Worm (Caenorhabditis elegans) whole organism, L1 larva: ENCODE measurements around the gene F46B6.2.
A peak's percentile ranks its signal among the peaks of the same experiment; 100 is the strongest.

Experiments
- C04F5.9 ChIP-seq: sonication (generic microtip); optimal IDR thresholded peaks from 2 replicates; lab custom pipeline; 2016; ENCODE audit warnings: missing genetic modification characterization, missing compliant biosample characterization
- C16A3.4 ChIP-seq: fragments of 150-350 bp; optimal IDR thresholded peaks from 2 replicates; lab custom pipeline; 2014; ENCODE audit warnings: missing biosample characterization, missing genetic modification characterization
- F16B12.6 ChIP-seq: fragments of 150-350 bp; optimal IDR thresholded peaks from 2 replicates; lab custom pipeline; 2014; ENCODE audit warnings: missing biosample characterization, missing genetic modification characterization
- Y116A8C.19 ChIP-seq: sonication (generic microtip); optimal IDR thresholded peaks from 2 replicates; lab custom pipeline; 2016; ENCODE audit warnings: missing compliant biosample characterization, missing genetic modification characterization, borderline replicate concordance
- aha-1 ChIP-seq: fragments of 150-350 bp; optimal IDR thresholded peaks from 2 replicates; lab custom pipeline; 2014; ENCODE audit warnings: missing biosample characterization, missing genetic modification characterization
- aly-2 ChIP-seq: fragments of 150-350 bp; optimal IDR thresholded peaks from 2 replicates; lab custom pipeline; 2014; ENCODE audit warnings: missing biosample characterization, missing genetic modification characterization
- ceh-63 ChIP-seq: fragments of 200-800 bp; sonication (Bioruptor generic); optimal IDR thresholded peaks from 2 replicates; lab custom pipeline; 2018; ENCODE audit warnings: mild to moderate bottlenecking, missing genetic modification characterization, missing compliant biosample characterization
- ceh-88 ChIP-seq: fragments of 200-800 bp; sonication (Bioruptor generic); IDR thresholded peaks from 2 replicates; pipeline ENCODE4 v1.3.6; 2022; ENCODE audit warnings: missing genetic modification characterization, missing compliant biosample characterization
- dsc-1 ChIP-seq: sonication (generic microtip); optimal IDR thresholded peaks from 2 replicates; lab custom pipeline; 2016; ENCODE audit warnings: mild to moderate bottlenecking, missing genetic modification characterization, missing compliant biosample characterization
- efl-1 ChIP-seq, 4 experiments: fragments of 150-350 bp; optimal IDR thresholded peaks in 3 of 4; peaks in 1 of 4; 1 replicate in 1 of 4; 2 replicates in 3 of 4; lab custom pipeline; 2014; ENCODE audit warnings: missing biosample characterization in 2 of 4, missing genetic modification characterization in 2 of 4, missing genetic modification reagents in 2 of 4
- efl-3 ChIP-seq: fragments of 200-800 bp; sonication (Bioruptor generic); optimal IDR thresholded peaks from 2 replicates; lab custom pipeline; 2018; ENCODE audit warnings: mild to moderate bottlenecking, missing genetic modification characterization, missing compliant biosample characterization
- egl-13 ChIP-seq: sonication (generic microtip); optimal IDR thresholded peaks from 2 replicates; lab custom pipeline; 2016; ENCODE audit warnings: missing genotype, missing genetic modification reagents, missing genetic modification characterization, missing compliant biosample characterization
- elt-2 ChIP-seq: sonication (generic microtip); optimal IDR thresholded peaks from 2 replicates; lab custom pipeline; 2016; ENCODE audit warnings: missing genetic modification characterization, mild to moderate bottlenecking, inconsistent platforms, missing compliant biosample characterization, missing genetic modification reagents
- ets-5 ChIP-seq: fragments of 200-800 bp; sonication (Bioruptor generic); IDR thresholded peaks from 2 replicates; pipeline ENCODE4 v1.3.6; 2022; ENCODE audit warnings: missing genetic modification characterization, missing compliant biosample characterization
- fkh-8 ChIP-seq: sonication (generic microtip); optimal IDR thresholded peaks from 2 replicates; lab custom pipeline; 2016; ENCODE audit warnings: mild to moderate bottlenecking, missing genetic modification characterization, missing compliant biosample characterization
- fos-1 ChIP-seq: fragments of 150-350 bp; optimal IDR thresholded peaks from 2 replicates; lab custom pipeline; 2014; ENCODE audit warnings: missing biosample characterization, missing genetic modification characterization
- grh-1 ChIP-seq: fragments of 200-800 bp; sonication (Bioruptor generic); IDR thresholded peaks from 2 replicates; pipeline ENCODE4 v1.3.6; 2022; ENCODE audit warnings: missing genetic modification reagents, missing genetic modification characterization, missing compliant biosample characterization
- hlh-17 ChIP-seq: fragments of 200-800 bp; sonication (Bioruptor generic); optimal IDR thresholded peaks from 2 replicates; lab custom pipeline; 2018; ENCODE audit warnings: missing genetic modification characterization, mild to moderate bottlenecking, missing compliant biosample characterization, moderate library complexity, borderline replicate concordance
- irx-1 ChIP-seq: sonication (generic microtip); optimal IDR thresholded peaks from 2 replicates; lab custom pipeline; 2016; ENCODE audit warnings: missing genetic modification characterization, missing compliant biosample characterization
- isw-1 ChIP-seq: fragments of 200-800 bp; sonication (Bioruptor generic); IDR thresholded peaks from 2 replicates; pipeline ENCODE4 v1.3.6; 2022; ENCODE audit warnings: missing genetic modification characterization, missing compliant biosample characterization
- jun-1 ChIP-seq: fragments of 150-350 bp; optimal IDR thresholded peaks from 2 replicates; lab custom pipeline; 2014; ENCODE audit warnings: missing biosample characterization, missing genetic modification reagents, missing genetic modification characterization
- lin-15B ChIP-seq: fragments of 150-350 bp; sonication (generic microtip); optimal IDR thresholded peaks from 3 replicates; lab custom pipeline; 2014; ENCODE audit warnings: missing biosample characterization, missing genetic modification characterization
- lin-35 ChIP-seq, 2 experiments: fragments of 150-350 bp; optimal IDR thresholded peaks; 2 replicates each; lab custom pipeline; 2014; ENCODE audit warnings: missing biosample characterization in 2 of 2, missing genetic modification characterization in 2 of 2, missing genetic modification reagents in 2 of 2
- lin-39 ChIP-seq: fragments of 150-350 bp; optimal IDR thresholded peaks from 2 replicates; lab custom pipeline; 2014; ENCODE audit warnings: missing biosample characterization, missing genetic modification reagents, missing genetic modification characterization
- lir-3 ChIP-seq: sonication (generic microtip); optimal IDR thresholded peaks from 2 replicates; lab custom pipeline; 2016; ENCODE audit warnings: mild to moderate bottlenecking, missing genetic modification characterization, moderate library complexity, missing compliant biosample characterization; ENCODE audit not compliant: poor library complexity
- lsy-2 ChIP-seq, 2 experiments: fragments of 150-350 bp; optimal IDR thresholded peaks; 2 replicates each; lab custom pipeline; 2014; ENCODE audit warnings: missing biosample characterization in 2 of 2, missing genetic modification characterization in 2 of 2
- mab-9 ChIP-seq: fragments of 200-800 bp; sonication (Bioruptor generic); IDR thresholded peaks from 2 replicates; pipeline ENCODE4 v1.3.6; 2022; ENCODE audit warnings: missing genetic modification reagents, missing genetic modification characterization, missing compliant biosample characterization
- mef-2 ChIP-seq: fragments of 150-350 bp; optimal IDR thresholded peaks from 2 replicates; lab custom pipeline; 2014; ENCODE audit warnings: missing biosample characterization, missing genetic modification characterization
- mep-1 ChIP-seq: fragments of 150-350 bp; optimal IDR thresholded peaks from 2 replicates; lab custom pipeline; 2014; ENCODE audit warnings: missing biosample characterization, missing genetic modification characterization
- nhr-12 ChIP-seq: sonication (generic microtip); optimal IDR thresholded peaks from 2 replicates; lab custom pipeline; 2017; ENCODE audit warnings: missing biosample characterization, missing genetic modification characterization
- nhr-19 ChIP-seq: fragments of 200-800 bp; sonication (Bioruptor generic); conservative IDR thresholded peaks from 2 replicates; pipeline ENCODE4 v1.3.6; 2022; ENCODE audit warnings: missing genetic modification characterization, missing compliant biosample characterization
- nhr-237 ChIP-seq: fragments of 150-350 bp; optimal IDR thresholded peaks from 2 replicates; lab custom pipeline; 2014; ENCODE audit warnings: missing biosample characterization, missing genetic modification characterization
- nhr-28 ChIP-seq: fragments of 150-350 bp; optimal IDR thresholded peaks from 2 replicates; lab custom pipeline; 2014; ENCODE audit warnings: missing biosample characterization, missing genetic modification characterization
- nhr-47 ChIP-seq: sonication (generic microtip); optimal IDR thresholded peaks from 2 replicates; lab custom pipeline; 2016; ENCODE audit warnings: mild to moderate bottlenecking, missing genetic modification characterization, moderate library complexity, missing compliant biosample characterization
- nhr-71 ChIP-seq: sonication (generic microtip); optimal IDR thresholded peaks from 2 replicates; lab custom pipeline; 2016; ENCODE audit warnings: mild to moderate bottlenecking, missing genetic modification characterization, moderate library complexity, missing compliant biosample characterization
- nhr-76 ChIP-seq: sonication (generic microtip); optimal IDR thresholded peaks from 2 replicates; lab custom pipeline; 2017; ENCODE audit warnings: missing biosample characterization, missing genetic modification characterization
- nhr-77 ChIP-seq: fragments of 150-350 bp; optimal IDR thresholded peaks from 2 replicates; lab custom pipeline; 2014; ENCODE audit warnings: missing biosample characterization, missing genetic modification characterization
- pag-3 ChIP-seq: sonication (generic microtip); optimal IDR thresholded peaks from 2 replicates; lab custom pipeline; 2017; ENCODE audit warnings: missing genetic modification characterization, mild to moderate bottlenecking, missing compliant biosample characterization, antibody characterized with exemption, borderline replicate concordance; ENCODE audit not compliant: insufficient read depth
- pqm-1 ChIP-seq: sonication (generic microtip); optimal IDR thresholded peaks from 3 replicates; lab custom pipeline; 2017; ENCODE audit warnings: missing biosample characterization, missing genetic modification characterization
- rnt-1 ChIP-seq: sonication (generic microtip); optimal IDR thresholded peaks from 2 replicates; lab custom pipeline; 2016; ENCODE audit warnings: mild to moderate bottlenecking, missing genetic modification characterization, moderate library complexity, missing compliant biosample characterization
- skn-1 ChIP-seq: fragments of 150-350 bp; optimal IDR thresholded peaks from 2 replicates; lab custom pipeline; 2014; ENCODE audit warnings: missing biosample characterization, missing genetic modification characterization
- snpc-4 ChIP-seq: fragments of 150-350 bp; optimal IDR thresholded peaks from 2 replicates; lab custom pipeline; 2014; ENCODE audit warnings: missing biosample characterization, missing genetic modification characterization
- sox-4 ChIP-seq: sonication (generic microtip); optimal IDR thresholded peaks from 2 replicates; lab custom pipeline; 2016; ENCODE audit warnings: missing genetic modification characterization, missing compliant biosample characterization
- sup-37 ChIP-seq: fragments of 200-800 bp; sonication (Bioruptor generic); optimal IDR thresholded peaks from 2 replicates; lab custom pipeline; 2018; ENCODE audit warnings: mild to moderate bottlenecking, missing genetic modification characterization, missing compliant biosample characterization
- tbx-2 ChIP-seq: sonication (generic microtip); optimal IDR thresholded peaks from 2 replicates; lab custom pipeline; 2016; ENCODE audit warnings: missing genetic modification characterization, missing compliant biosample characterization
- unc-130 ChIP-seq: fragments of 150-350 bp; optimal IDR thresholded peaks from 2 replicates; lab custom pipeline; 2017; ENCODE audit warnings: missing biosample characterization, missing genetic modification characterization, inconsistent platforms
- unc-30 ChIP-seq: sonication (generic microtip); optimal IDR thresholded peaks from 2 replicates; lab custom pipeline; 2017; ENCODE audit warnings: missing biosample characterization, missing genetic modification characterization
- unc-98 ChIP-seq: fragments of 200-800 bp; sonication (Bioruptor generic); IDR thresholded peaks from 2 replicates; pipeline ENCODE4 v1.3.6; 2022; ENCODE audit warnings: missing genetic modification characterization, missing compliant biosample characterization
- vab-15 ChIP-seq: sonication (generic microtip); optimal IDR thresholded peaks from 2 replicates; lab custom pipeline; 2017; ENCODE audit warnings: missing genotype, mild to moderate bottlenecking, missing genetic modification characterization, missing compliant biosample characterization
- zag-1 ChIP-seq: fragments of 150-350 bp; optimal IDR thresholded peaks from 2 replicates; lab custom pipeline; 2014; ENCODE audit warnings: missing biosample characterization, missing genetic modification characterization

Gene F46B6.2

DNA sequence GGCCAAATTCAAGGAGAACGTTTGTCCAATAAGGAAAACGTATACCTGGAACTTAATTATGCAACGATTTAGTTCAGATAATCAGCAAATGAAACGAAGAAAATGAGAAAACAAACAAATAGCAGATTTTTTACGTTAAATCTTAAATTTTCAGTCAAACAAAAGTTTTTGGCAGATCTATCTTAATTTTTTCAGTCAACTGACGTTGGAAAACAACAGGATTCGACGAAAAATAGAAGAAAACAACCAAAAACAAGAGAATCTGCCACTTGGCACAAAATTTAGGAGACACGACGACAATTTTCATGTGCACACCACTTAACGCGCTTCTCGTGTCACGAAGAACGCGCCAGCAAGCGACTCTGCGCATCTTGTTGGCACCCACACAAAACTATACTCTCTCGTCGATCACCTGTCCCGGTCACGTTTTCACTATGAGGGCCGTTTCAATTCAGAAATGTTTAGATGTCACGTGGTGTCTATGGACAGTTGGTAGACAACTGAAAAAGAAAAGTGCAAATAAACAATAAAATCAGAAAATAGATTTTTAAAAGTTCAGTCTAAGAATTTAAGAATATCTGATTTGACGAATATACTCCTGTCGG, 17.7 kb downstream of the F46B6.2 start, which contains the start of gene ztf-7 (continued):
- peak; percentile 99 for TF ChIP-seq nhr-47 (tag; lab: Kevin White, UChicago)
- TF ChIP-seq hlh-17 (GFP tag; lab: Kevin White, UChicago) = no peak
- TF ChIP-seq Y116A8C.19 (tag; lab: Kevin White, UChicago) = no peak
- no peak for TF ChIP-seq ceh-63 (GFP tag; lab: Kevin White, UChicago)
- TF ChIP-seq rnt-1 (tag; lab: Kevin White, UChicago) = peak; percentile 97
- peak; percentile 69 for TF ChIP-seq F16B12.6
- TF ChIP-seq tbx-2 (tag; lab: Kevin White, UChicago) = peak; percentile 99
- TF ChIP-seq lir-3 (tag; lab: Kevin White, UChicago) = peak; percentile 86
- TF ChIP-seq fkh-8 (tag; lab: Kevin White, UChicago) = peak; percentile 99
- peak; percentile 99 for TF ChIP-seq unc-130 (tag; lab: Kevin White, UChicago)
- TF ChIP-seq mab-9 (GFP tag; lab: Robert Waterston, UW) = peak; percentile 92
- TF ChIP-seq dsc-1 (tag; lab: Kevin White, UChicago) = peak; percentile 95
- peak; percentile 95 to 96 for TF ChIP-seq lsy-2 (tag; optimal IDR thresholded peaks at IDR 0.05; lab: Kevin White, UChicago)
- peak; percentile 90 for TF ChIP-seq skn-1 (tag; lab: Kevin White, UChicago)
- TF ChIP-seq fos-1 (tag; lab: Kevin White, UChicago) = peak; percentile 82
- TF ChIP-seq mep-1 (tag; lab: Kevin White, UChicago) = peak; percentile 99
- TF ChIP-seq ceh-88 (GFP tag; lab: Robert Waterston, UW) = peak; percentile 94
- peak; percentile 97 for TF ChIP-seq irx-1 (tag; lab: Kevin White, UChicago)
- TF ChIP-seq unc-98 (GFP tag; lab: Robert Waterston, UW) = peak; percentile 87
- TF ChIP-seq nhr-19 (GFP tag; lab: Robert Waterston, UW) = peak; percentile 99
- peak; percentile 93 for TF ChIP-seq jun-1 (tag; lab: Kevin White, UChicago)
- TF ChIP-seq nhr-12 (tag; lab: Kevin White, UChicago) = no peak
- TF ChIP-seq mef-2 (tag; lab: Kevin White, UChicago) = peak; percentile 90
- peak; percentile 66 for TF ChIP-seq efl-3 (GFP tag; lab: Kevin White, UChicago)
- peak; percentile 55 for TF ChIP-seq pag-3 (tag; lab: Kevin White, UChicago)
- peak; percentile 96 for TF ChIP-seq lin-39 (tag; lab: Kevin White, UChicago)
- no peak for TF ChIP-seq nhr-76 (tag; lab: Kevin White, UChicago)
- no peak for TF ChIP-seq unc-30 (tag; lab: Kevin White, UChicago)
- peak; percentile 91 to 93 for TF ChIP-seq efl-1 (optimal IDR thresholded peaks at IDR 0.05; lab: Kevin White, UChicago)
- peak; percentile 83 to 99 for TF ChIP-seq efl-1 (GFP tag; optimal IDR thresholded peaks at IDR 0.05 in 1 of 2; lab: Kevin White, UChicago)
- TF ChIP-seq pqm-1 (tag; lab: Kevin White, UChicago) = no peak
- peak; percentile 81 for TF ChIP-seq nhr-77 (tag; lab: Kevin White, UChicago)
- TF ChIP-seq grh-1 (GFP tag; lab: Robert Waterston, UW) = peak; percentile 96
- peak; percentile 62 for TF ChIP-seq aly-2 (tag; lab: Kevin White, UChicago)
- no peak for TF ChIP-seq nhr-28
- peak; percentile 85 for TF ChIP-seq C04F5.9 (tag; lab: Kevin White, UChicago)
- TF ChIP-seq lin-15B (tag; lab: Kevin White, UChicago) = peak; percentile 75
- peak; percentile 97 for TF ChIP-seq C16A3.4 (tag; lab: Kevin White, UChicago)
- peak; percentile 95 for TF ChIP-seq egl-13

DNA sequence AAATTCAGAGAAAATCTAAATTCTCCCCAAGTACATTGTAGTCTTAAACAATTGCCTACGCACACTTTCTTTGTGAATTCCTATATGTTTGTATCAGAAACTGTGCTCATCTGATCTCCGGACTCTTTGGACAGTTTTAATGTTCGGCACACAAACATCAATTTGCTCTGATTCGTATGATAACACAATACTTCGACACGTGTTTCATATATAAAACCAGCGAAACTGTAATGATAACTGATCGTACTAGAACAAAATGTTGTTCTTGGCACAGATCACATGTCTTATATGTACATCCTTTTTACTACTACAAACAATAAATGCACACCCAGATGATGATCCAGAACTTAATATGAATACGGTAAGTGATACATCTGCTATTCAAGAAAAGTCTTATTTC, 19.2 kb downstream of the F46B6.2 start, which contains the start of gene lipl-2:
lipl-2 (plus strand) TSS at position 236 of the 400 bp plus-strand sequence.
- TF ChIP-seq pqm-1 (tag; lab: Kevin White, UChicago) (no peak), nhr-71 (tag; lab: Kevin White, UChicago) (peak; percentile 15), efl-1 (optimal IDR thresholded peaks at IDR 0.05; lab: Kevin White, UChicago) (no peak), efl-1 (GFP tag; optimal IDR thresholded peaks at IDR 0.05 in 1 of 2; lab: Kevin White, UChicago) (no peak), lin-35 (GFP tag; optimal IDR thresholded peaks at IDR 0.05; lab: Kevin White, UChicago) (peak in 1 of 2 experiments; percentile 3), C16A3.4 (tag; lab: Kevin White, UChicago) (no peak), rnt-1 (tag; lab: Kevin White, UChicago) (no peak), zag-1 (tag; lab: Kevin White, UChicago) (no peak), nhr-237 (no peak), isw-1 (no peak), aha-1 (tag; lab: Kevin White, UChicago) (no peak), elt-2 (peak; percentile 84), sup-37 (GFP tag; lab: Kevin White, UChicago) (no peak), mef-2 (tag; lab: Kevin White, UChicago) (no peak), nhr-12 (tag; lab: Kevin White, UChicago) (no peak), snpc-4 (tag; lab: Kevin White, UChicago) (no peak), vab-15 (no peak), sox-4 (tag; lab: Kevin White, UChicago) (no peak), ets-5 (GFP tag; lab: Robert Waterston, UW) (no peak)
